Fruit fly (Drosophila melanogaster): ENCODE data around the gene Ipk2.

Ipk2 gene

DNA sequence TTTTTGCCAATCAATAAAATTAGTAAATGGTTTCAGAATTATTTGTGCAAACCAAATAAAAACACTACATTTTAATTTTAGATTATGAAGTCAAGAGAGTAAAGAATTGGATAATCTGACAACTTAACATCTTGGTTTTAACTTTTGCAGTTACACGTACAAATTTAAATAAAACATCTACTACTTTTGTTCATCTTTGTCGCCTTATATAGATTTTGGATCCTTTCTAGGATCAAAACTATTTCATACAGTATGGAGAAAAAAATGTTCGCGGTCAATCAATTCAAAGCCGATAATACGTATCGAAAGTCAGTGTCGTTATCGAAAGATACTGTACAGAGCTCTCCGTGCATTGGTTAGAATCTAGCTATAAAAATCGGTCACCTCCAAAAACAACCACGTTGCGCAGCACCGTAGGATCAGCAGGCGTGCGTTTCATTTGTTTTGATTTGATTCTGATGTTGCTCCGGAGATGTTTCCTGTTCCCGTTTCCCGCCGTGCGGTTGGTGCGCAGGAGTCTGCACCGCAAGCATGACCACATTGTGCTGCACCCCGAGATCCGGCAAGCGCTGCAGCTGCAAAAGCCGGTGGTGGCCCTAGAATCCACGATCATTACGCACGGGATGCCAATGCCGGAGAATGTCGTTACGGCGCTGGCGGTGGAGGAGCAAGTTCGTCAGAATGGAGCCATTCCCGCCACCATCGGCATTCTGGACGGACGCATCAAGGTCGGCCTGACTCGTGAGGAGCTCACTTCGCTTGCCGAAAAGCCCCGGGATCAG lies 10.1 kb downstream of the Ipk2 start, which contains the start of the genes uncNacbeta and CG2794 (continued):
- no peak for TF ChIP-seq Asciz (GFP tag; optimal IDR thresholded peaks at IDR 0.05)
- TF ChIP-seq lilli (GFP tag; optimal IDR thresholded peaks at IDR 0.05): peak; percentile 47
- TF ChIP-seq prd (optimal IDR thresholded peaks at IDR 0.05): no peak
- 0 out of 3 replicates have a peak, but pooled peaks have one; percentile 18 for TF ChIP-seq prd (GFP tag; IDR thresholded peaks at IDR 0.05)
- TF ChIP-seq Neu2 (GFP tag; optimal IDR thresholded peaks at IDR 0.05; ENCODE audit: borderline replicate concordance): no peak
- no peak for TF ChIP-seq CG1024 (GFP tag; IDR thresholded peaks at IDR 0.05)
- no peak for TF ChIP-seq CG31388 (GFP tag; optimal IDR thresholded peaks at IDR 0.05)
- TF ChIP-seq Scr (GFP tag; IDR thresholded peaks at IDR 0.05; ENCODE audit: partially characterized antibody): peak; percentile 60
- TF ChIP-seq tna (GFP tag; IDR thresholded peaks at IDR 0.05; ENCODE audit: partially characterized antibody): peak; percentile 83
- no peak for TF ChIP-seq CG3726 (GFP tag; IDR thresholded peaks at IDR 0.05)
- no peak for TF ChIP-seq CG12744 (GFP tag; optimal IDR thresholded peaks at IDR 0.05)
- no peak for TF ChIP-seq CG14965 (GFP tag; optimal IDR thresholded peaks at IDR 0.05; ENCODE audit: borderline replicate concordance)
- no peak for TF ChIP-seq vvl (GFP tag; IDR thresholded peaks at IDR 0.05)
- TF ChIP-seq nerfin-2 (GFP tag; IDR thresholded peaks at IDR 0.05; ENCODE audit: partially characterized antibody): peak; percentile 73
- no peak for TF ChIP-seq nau (GFP tag; optimal IDR thresholded peaks at IDR 0.05)
- TF ChIP-seq Blimp-1 (GFP tag; optimal IDR thresholded peaks at IDR 0.05): no peak
- TF ChIP-seq CG8924 (tag; optimal IDR thresholded peaks at IDR 0.05): no peak
- TF ChIP-seq hbn (GFP tag; IDR thresholded peaks at IDR 0.05; ENCODE audit: partially characterized antibody): peak; percentile 56
- no peak; the same call in 1 of the 2 replicates for TF ChIP-seq Adf1 (GFP tag; IDR thresholded peaks at IDR 0.05)
- TF ChIP-seq row (GFP tag; IDR thresholded peaks at IDR 0.05): peak; percentile 62; the same call in 2 of the 3 replicates
- TF ChIP-seq CG32532 (GFP tag; IDR thresholded peaks at IDR 0.05): no peak
- TF ChIP-seq CG34422 (GFP tag; IDR thresholded peaks at IDR 0.05): peak; percentile 48; the same call in 1 of the 3 replicates
- TF ChIP-seq CG13424 (tag; optimal IDR thresholded peaks at IDR 0.05): no peak
- TF ChIP-seq CG7372 (GFP tag; IDR thresholded peaks at IDR 0.05): no peak
- no peak for TF ChIP-seq Dip3 (GFP tag; optimal IDR thresholded peaks at IDR 0.05)
- TF ChIP-seq trem (tag; optimal IDR thresholded peaks at IDR 0.05): peak; percentile 39
- TF ChIP-seq crp (GFP tag; optimal IDR thresholded peaks at IDR 0.05): peak in 1 of 2 experiments; percentile 61
- no peak for TF ChIP-seq CG12299 (tag; optimal IDR thresholded peaks at IDR 0.05)
- no peak for TF ChIP-seq Atf-2 (GFP tag; optimal IDR thresholded peaks at IDR 0.05)
- 0 out of 2 replicates have a peak, but pooled peaks have one; percentile 21 for TF ChIP-seq CG31224 (GFP tag; IDR thresholded peaks at IDR 0.05)
- peak; percentile 8 for TF ChIP-seq CG12391 (tag; optimal IDR thresholded peaks at IDR 0.05)
- no peak for TF ChIP-seq CkIIα-i1 (GFP tag; IDR thresholded peaks at IDR 0.05)
- no peak for TF ChIP-seq CG11696 (GFP tag; IDR thresholded peaks at IDR 0.05)
- peak; percentile 79 for TF ChIP-seq bbx (GFP tag; IDR thresholded peaks at IDR 0.05; ENCODE audit: partially characterized antibody)
- peak; percentile 70 for TF ChIP-seq CG1603 (tag; optimal IDR thresholded peaks at IDR 0.05)
- TF ChIP-seq CG13775 (GFP tag; optimal IDR thresholded peaks at IDR 0.05): no peak
- TF ChIP-seq Hr51 (GFP tag; optimal IDR thresholded peaks at IDR 0.05): no peak
- TF ChIP-seq unc-4 (GFP tag; IDR thresholded peaks at IDR 0.05; ENCODE audit: partially characterized antibody): peak; percentile 63
- no peak for TF ChIP-seq Dfd (GFP tag; optimal IDR thresholded peaks at IDR 0.05)
- TF ChIP-seq sna (GFP tag; IDR thresholded peaks at IDR 0.05; ENCODE audit: partially characterized antibody): peak; percentile 67
- peak; percentile 57 for TF ChIP-seq HmgD (GFP tag; optimal IDR thresholded peaks at IDR 0.05)
- TF ChIP-seq ara (GFP tag; IDR thresholded peaks at IDR 0.05): no peak
- no peak for TF ChIP-seq CG4360 (GFP tag; IDR thresholded peaks at IDR 0.05)
- TF ChIP-seq slbo (GFP tag; IDR thresholded peaks at IDR 0.05): peak; percentile 46; the same call in 1 of the 2 replicates
- no peak for TF ChIP-seq CG7786 (GFP tag; optimal IDR thresholded peaks at IDR 0.05)
- TF ChIP-seq CG15269 (tag; optimal IDR thresholded peaks at IDR 0.05): no peak
- no peak for TF ChIP-seq Meics (GFP tag; optimal IDR thresholded peaks at IDR 0.05)
- TF ChIP-seq CG34224 (GFP tag; IDR thresholded peaks at IDR 0.05; ENCODE audit: partially characterized antibody): peak; percentile 51; the same call in 2 of the 3 replicates

Measured in whole organism, embryonic.